Comparison of ENCODE assay signal across 1 worm cellular context in the genomic region with DNA sequence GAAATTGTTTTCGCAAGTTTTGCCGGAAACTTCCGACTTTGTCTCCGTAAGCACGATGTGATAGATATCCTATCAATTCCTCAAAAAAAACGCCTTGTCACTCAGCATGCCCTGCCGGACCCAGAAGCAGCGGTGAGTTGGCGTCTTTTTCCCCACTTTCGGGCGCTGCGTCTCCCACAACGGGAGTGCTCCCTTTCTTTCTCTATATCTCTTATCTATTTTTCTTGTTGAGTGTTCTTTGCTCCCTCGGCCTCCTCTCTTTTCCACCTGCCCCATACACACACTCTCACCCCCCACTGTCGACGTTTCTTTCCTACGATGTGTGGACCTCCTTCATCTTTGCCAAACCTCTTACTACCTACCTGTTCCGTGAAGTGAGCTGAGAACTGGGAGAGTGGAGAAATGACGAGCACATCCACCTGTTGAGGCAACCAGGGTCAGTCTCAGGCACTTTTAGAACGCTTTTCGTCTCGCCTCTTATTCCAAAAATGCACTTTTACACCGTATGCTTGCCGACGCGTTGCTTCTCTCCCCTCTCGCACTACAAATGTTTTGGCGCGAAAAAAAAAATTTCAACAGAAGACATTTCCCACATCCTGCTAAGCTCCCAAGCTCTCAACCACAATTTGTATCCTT.
A peak's percentile ranks its signal among the peaks of the same experiment; 100 is the strongest.
TF ChIP-seq lines count a peak whose summit lies in the region.

No protein-coding gene starts in this region.

TF ChIP-seq in whole organism, L4 larva, 104 proteins besides CTCF, POLR2A, EP300 and RAD21 (continued from another document):
- TF ChIP-seq F49E8.2 (tag; optimal IDR thresholded peaks at IDR 0.05; lab: Kevin White, UChicago; ENCODE audit: borderline replicate concordance) (no peak), saeg-2 (GFP tag; IDR thresholded peaks at IDR 0.05; lab: Robert Waterston, UW) (peak; percentile 85), nhr-111 (GFP tag; optimal IDR thresholded peaks at IDR 0.05; lab: Kevin White, UChicago) (no peak), unc-39 (tag; optimal IDR thresholded peaks at IDR 0.05; lab: Kevin White, UChicago) (no peak), zag-1 (tag; optimal IDR thresholded peaks at IDR 0.05; lab: Kevin White, UChicago) (no peak), ZK337.2 (GFP tag; IDR thresholded peaks at IDR 0.05; lab: Robert Waterston, UW) (no peak), lin-39 (tag; optimal IDR thresholded peaks at IDR 0.05; lab: Kevin White, UChicago) (no peak), ZK546.5 (tag; optimal IDR thresholded peaks at IDR 0.05; lab: Kevin White, UChicago) (no peak), lim-7 (GFP tag; IDR thresholded peaks at IDR 0.05; lab: Robert Waterston, UW) (peak; percentile 44; the same call in 1 of the 2 replicates), ctbp-1 (GFP tag; IDR thresholded peaks at IDR 0.05; lab: Robert Waterston, UW) (peak; percentile 77), nhr-237 (tag; optimal IDR thresholded peaks at IDR 0.05; lab: Kevin White, UChicago) (no peak), rbr-2 (tag; optimal IDR thresholded peaks at IDR 0.05; lab: Kevin White, UChicago) (peak; percentile 67), ceh-44 (GFP tag; IDR thresholded peaks at IDR 0.05; lab: Robert Waterston, UW) (no peak), aha-1 (tag; lab: Kevin White, UChicago) (peak; percentile 94), nhr-76 (tag; optimal IDR thresholded peaks at IDR 0.05; lab: Kevin White, UChicago) (no peak), tag-97 (GFP tag; IDR thresholded peaks at IDR 0.05; lab: Robert Waterston, UW) (no peak), madf-9 (GFP tag; conservative IDR thresholded peaks at IDR 0.05; lab: Robert Waterston, UW) (peak; percentile 51), mxl-3 (GFP tag; optimal IDR thresholded peaks at IDR 0.05; lab: Kevin White, UChicago) (peak; percentile 26), F26F4.8 (GFP tag; conservative IDR thresholded peaks at IDR 0.05; lab: Robert Waterston, UW) (no peak), cey-2 (tag; optimal IDR thresholded peaks at IDR 0.05; lab: Kevin White, UChicago; ENCODE audit: borderline replicate concordance, insufficient read depth) (no peak), mep-1 (tag; optimal IDR thresholded peaks at IDR 0.05; lab: Kevin White, UChicago) (peak; percentile 89), egl-27 (tag; optimal IDR thresholded peaks at IDR 0.05; lab: Kevin White, UChicago) (no peak), unc-62 (GFP tag; optimal IDR thresholded peaks at IDR 0.05 in 1 of 2; lab: Kevin White, UChicago) (peak in 1 of 2 experiments; percentile 98), unc-62 (tag; optimal IDR thresholded peaks at IDR 0.05; lab: Kevin White, UChicago) (no peak), daf-16 (GFP tag; optimal IDR thresholded peaks at IDR 0.05; lab: Kevin White, UChicago) (peak in 1 of 2 experiments; percentile 77), daf-16 (tag; optimal IDR thresholded peaks at IDR 0.05; lab: Kevin White, UChicago) (peak; percentile 58), skn-1 (tag; optimal IDR thresholded peaks at IDR 0.05; lab: Kevin White, UChicago) (no peak), Y5F2A.4 (GFP tag; optimal IDR thresholded peaks at IDR 0.05; lab: Kevin White, UChicago) (no peak), zfp-2 (tag; optimal IDR thresholded peaks at IDR 0.05; lab: Kevin White, UChicago) (no peak), Y48G9A.11 (GFP tag; IDR thresholded peaks at IDR 0.05; lab: Robert Waterston, UW) (no peak), fos-1 (tag; optimal IDR thresholded peaks at IDR 0.05; lab: Kevin White, UChicago) (no peak), F37D6.2 (tag; optimal IDR thresholded peaks at IDR 0.05; lab: Kevin White, UChicago) (peak; percentile 20), F44E2.7 (GFP tag; IDR thresholded peaks at IDR 0.05; lab: Robert Waterston, UW) (no peak), duxl-1 (tag; optimal IDR thresholded peaks at IDR 0.05; lab: Kevin White, UChicago; ENCODE audit: poor library complexity) (no peak), T20F7.1 (GFP tag; optimal IDR thresholded peaks at IDR 0.05; lab: Kevin White, UChicago) (peak; percentile 52)
